Fruit fly (Drosophila melanogaster): ENCODE results near the gene AdamTS-B.

Gene AdamTS-B

dm6 chrX:5672243-5673051, 25.9 kb upstream of the AdamTS-B start, which contains the start of gene RpL35 (continued):
- TF ChIP-seq cas (GFP tag; IDR thresholded peaks at IDR 0.05) (no peak), CG9609 (GFP tag; optimal IDR thresholded peaks at IDR 0.05) (peak; percentile 45), Atf6 (GFP tag; IDR thresholded peaks at IDR 0.05) (peak; percentile 50), CG6791 (GFP tag; IDR thresholded peaks at IDR 0.05; ENCODE audit: partially characterized antibody) (no peak; the same call in 2 of the 3 replicates), tx (GFP tag; optimal IDR thresholded peaks at IDR 0.05) (no peak), NC2β (GFP tag; optimal IDR thresholded peaks at IDR 0.05) (peak; percentile 69), klu (GFP tag; IDR thresholded peaks at IDR 0.05) (no peak), Dp (GFP tag; optimal IDR thresholded peaks at IDR 0.05) (no peak), Scr (GFP tag; IDR thresholded peaks at IDR 0.05; ENCODE audit: partially characterized antibody) (peak; percentile 52), CG8924 (tag; optimal IDR thresholded peaks at IDR 0.05) (peak; percentile 5), CG8359 (GFP tag; optimal IDR thresholded peaks at IDR 0.05; ENCODE audit: borderline replicate concordance) (peak; percentile 6), CG31441 (GFP tag; IDR thresholded peaks at IDR 0.05) (peak; percentile 15; the same call in 1 of the 2 replicates), CG32767 (GFP tag; IDR thresholded peaks at IDR 0.05) (no peak), her (GFP tag; optimal IDR thresholded peaks at IDR 0.05) (peak; percentile 50), CrebB (tag; optimal IDR thresholded peaks at IDR 0.05) (peak; percentile 44), CG6254 (GFP tag; optimal IDR thresholded peaks at IDR 0.05) (peak; percentile 35), mld (GFP tag; IDR thresholded peaks at IDR 0.05; ENCODE audit: partially characterized antibody) (no peak), CG10543 (GFP tag; optimal IDR thresholded peaks at IDR 0.05) (peak; percentile 63), sug (tag; optimal IDR thresholded peaks at IDR 0.05) (peak; percentile 55), CG11456 (GFP tag; IDR thresholded peaks at IDR 0.05) (0 out of 3 replicates have a peak, but pooled peaks have one; percentile 68), CG10209 (GFP tag; optimal IDR thresholded peaks at IDR 0.05) (peak; percentile 6), CG2116 (GFP tag; optimal IDR thresholded peaks at IDR 0.05) (peak; percentile 55), CG4360 (GFP tag; IDR thresholded peaks at IDR 0.05) (no peak), twi (tag; optimal IDR thresholded peaks at IDR 0.05) (no peak), CG2202 (tag; optimal IDR thresholded peaks at IDR 0.05) (peak; percentile 16), pita (GFP tag; optimal IDR thresholded peaks at IDR 0.05) (no peak), Atf-2 (GFP tag; optimal IDR thresholded peaks at IDR 0.05) (no peak), mirr (GFP tag; optimal IDR thresholded peaks at IDR 0.05) (peak; percentile 62), ham (GFP tag; IDR thresholded peaks at IDR 0.05) (no peak), ftz-f1 (GFP tag; optimal IDR thresholded peaks at IDR 0.05) (no peak), CG2678 (tag; optimal IDR thresholded peaks at IDR 0.05) (peak; percentile 41), hb (GFP tag; IDR thresholded peaks at IDR 0.05; ENCODE audit: partially characterized antibody) (no peak), CG32532 (GFP tag; IDR thresholded peaks at IDR 0.05) (peak; percentile 52; the same call in 1 of the 2 replicates), Ravus (GFP tag; IDR thresholded peaks at IDR 0.05) (no peak), CG15269 (tag; optimal IDR thresholded peaks at IDR 0.05) (peak; percentile 33), CG8478 (optimal IDR thresholded peaks at IDR 0.05) (no peak), ind (GFP tag; optimal IDR thresholded peaks at IDR 0.05) (no peak), CTCF (GFP tag; optimal IDR thresholded peaks at IDR 0.05) (peak; percentile 14), sr (GFP tag; IDR thresholded peaks at IDR 0.05) (no peak), pho (GFP tag; optimal IDR thresholded peaks at IDR 0.05) (no peak), ato (GFP tag; IDR thresholded peaks at IDR 0.05; ENCODE audit: partially characterized antibody) (no peak), CG9797 (GFP tag; optimal IDR thresholded peaks at IDR 0.05) (peak; percentile 46), B-H1 (GFP tag; IDR thresholded peaks at IDR 0.05) (no peak), sens-2 (GFP tag; IDR thresholded peaks at IDR 0.05) (no peak), Ada2b (GFP tag; IDR thresholded peaks at IDR 0.05) (no peak), CG9932 (GFP tag; IDR thresholded peaks at IDR 0.05) (peak; percentile 24; the same call in 1 of the 2 replicates), aop (GFP tag; IDR thresholded peaks at IDR 0.05) (0 out of 2 replicates have a peak, but pooled peaks have one; percentile 41), CG10431 (GFP tag; optimal IDR thresholded peaks at IDR 0.05) (peak; percentile 43), Sin3A (optimal IDR thresholded peaks at IDR 0.05) (peak; percentile 73), Mad (GFP tag; optimal IDR thresholded peaks at IDR 0.05) (no peak), fd102C (GFP tag; optimal IDR thresholded peaks at IDR 0.05) (no peak)
